Fruit fly (Drosophila melanogaster) whole organism, embryonic: ENCODE data around the gene CG14851.

Experiments
- Atf-2 ChIP-seq: fragments of 200-800 bp; sonication (Bioruptor generic); optimal IDR thresholded peaks from 2 replicates; lab custom pipeline; 2016; ENCODE audit warnings: missing biosample characterization, missing genetic modification characterization
- CG10462 ChIP-seq: fragments of 200-800 bp; sonication (Bioruptor generic); optimal IDR thresholded peaks from 2 replicates; lab custom pipeline; 2016; ENCODE audit warnings: missing biosample characterization, missing genetic modification characterization
- CG10565 ChIP-seq: fragments of 200-800 bp; sonication (Bioruptor generic); optimal IDR thresholded peaks from 3 replicates; lab custom pipeline; 2016; ENCODE audit warnings: missing biosample characterization, mild to moderate bottlenecking, missing genetic modification characterization
- CG12769 ChIP-seq: fragments of 200-800 bp; sonication (Bioruptor generic); optimal IDR thresholded peaks from 2 replicates; lab custom pipeline; 2019; ENCODE audit warnings: missing biosample characterization, mild to moderate bottlenecking, missing genetic modification characterization, moderate library complexity
- CG14441 ChIP-seq: fragments of 200-800 bp; sonication (Bioruptor generic); IDR thresholded peaks from 2 replicates; pipeline ENCODE4 v1.3.6; 2022; ENCODE audit warnings: missing biosample characterization, missing genetic modification characterization
- CG15269 ChIP-seq: fragments of 200-800 bp; sonication (Bioruptor generic); optimal IDR thresholded peaks from 2 replicates; lab custom pipeline; 2018; ENCODE audit warnings: missing biosample characterization, mild to moderate bottlenecking, missing genetic modification characterization, moderate library complexity
- CG1603 ChIP-seq: fragments of 200-800 bp; sonication (Bioruptor generic); optimal IDR thresholded peaks from 2 replicates; lab custom pipeline; 2019; ENCODE audit warnings: missing biosample characterization, mild to moderate bottlenecking, missing genetic modification characterization, moderate library complexity
- CG17328 ChIP-seq: fragments of 200-800 bp; sonication (Bioruptor generic); IDR thresholded peaks from 2 replicates; pipeline ENCODE4 v1.3.6; 2022; ENCODE audit warnings: missing biosample characterization, missing genetic modification characterization
- CG17361 ChIP-seq: fragments of 200-800 bp; sonication (Bioruptor generic); IDR thresholded peaks from 3 replicates; pipeline ENCODE4 v1.3.6; 2022; ENCODE audit warnings: missing biosample characterization, missing genetic modification characterization
- CG2199 ChIP-seq: fragments of 200-800 bp; sonication (Bioruptor generic); IDR thresholded peaks from 3 replicates; pipeline ENCODE4 v1.3.6; 2022; ENCODE audit warnings: missing biosample characterization, missing genetic modification characterization
- CG2889 ChIP-seq: fragments of 200-800 bp; sonication (Bioruptor generic); IDR thresholded peaks from 3 replicates; pipeline ENCODE4 v1.3.6; 2022; ENCODE audit warnings: missing biosample characterization, missing genetic modification characterization
- CG31365 ChIP-seq: fragments of 200-800 bp; sonication (Bioruptor generic); optimal IDR thresholded peaks from 2 replicates; lab custom pipeline; 2018; ENCODE audit warnings: missing biosample characterization, mild to moderate bottlenecking, missing genetic modification characterization
- CG31441 ChIP-seq: fragments of 200-800 bp; sonication (Bioruptor generic); IDR thresholded peaks from 2 replicates; pipeline ENCODE4 v1.3.6; 2022; ENCODE audit warnings: missing biosample characterization, missing genetic modification characterization
- CG3995 ChIP-seq: fragments of 200-800 bp; sonication (Bioruptor generic); optimal IDR thresholded peaks from 3 replicates; lab custom pipeline; 2016; ENCODE audit warnings: missing biosample characterization, missing genetic modification characterization
- CG42726 ChIP-seq: fragments of 200-800 bp; sonication (Bioruptor generic); IDR thresholded peaks from 2 replicates; pipeline ENCODE4 v1.3.6; 2022; ENCODE audit warnings: missing biosample characterization, missing genetic modification characterization; ENCODE audit not compliant: partially characterized antibody
- CG6175 ChIP-seq: fragments of 200-800 bp; sonication (Bioruptor generic); IDR thresholded peaks from 3 replicates; pipeline ENCODE4 v1.3.6; 2022; ENCODE audit warnings: missing biosample characterization, missing genetic modification characterization
- CG6272 ChIP-seq: fragments of 200-800 bp; sonication (Bioruptor generic); IDR thresholded peaks from 2 replicates; pipeline ENCODE4 v1.3.6; 2022; ENCODE audit warnings: missing biosample characterization, missing genetic modification characterization
- CG7745 ChIP-seq: fragments of 200-800 bp; sonication (Bioruptor generic); optimal IDR thresholded peaks from 2 replicates; lab custom pipeline; 2018; ENCODE audit warnings: missing biosample characterization, mild to moderate bottlenecking, missing genetic modification characterization, moderate library complexity
- CG9817 ChIP-seq: fragments of 200-800 bp; sonication (Bioruptor generic); optimal IDR thresholded peaks from 2 replicates; lab custom pipeline; 2018; ENCODE audit warnings: missing biosample characterization, mild to moderate bottlenecking, missing genetic modification characterization, moderate library complexity
- Dad ChIP-seq: fragments of 200-800 bp; sonication (Bioruptor generic); optimal IDR thresholded peaks from 3 replicates; lab custom pipeline; 2016; ENCODE audit warnings: missing biosample characterization, missing genetic modification characterization
- Deaf1 ChIP-seq: fragments of 200-800 bp; optimal IDR thresholded peaks from 3 replicates; lab custom pipeline; 2019; ENCODE audit warnings: missing biosample characterization, mild to moderate bottlenecking, missing genetic modification characterization, moderate library complexity
- Dip2 ChIP-seq: fragments of 200-800 bp; sonication (Bioruptor generic); IDR thresholded peaks from 2 replicates; pipeline ENCODE4 v1.3.6; 2022; ENCODE audit warnings: missing biosample characterization, missing genetic modification characterization
- Dll ChIP-seq: fragments of 200-800 bp; sonication (Bioruptor generic); IDR thresholded peaks from 4 replicates; pipeline ENCODE4 v1.3.6; 2022; ENCODE audit warnings: missing biosample characterization, missing genetic modification characterization; ENCODE audit not compliant: partially characterized antibody
- Hand ChIP-seq: fragments of 200-800 bp; sonication (Bioruptor generic); optimal IDR thresholded peaks from 2 replicates; lab custom pipeline; 2017; ENCODE audit warnings: mild to moderate bottlenecking, missing biosample characterization, missing genetic modification reagents, missing genetic modification characterization
- HmgD ChIP-seq: fragments of 200-800 bp; sonication (Bioruptor generic); optimal IDR thresholded peaks from 3 replicates; lab custom pipeline; 2016; ENCODE audit warnings: missing biosample characterization, missing genetic modification characterization
- Jarid2 ChIP-seq: fragments of 200-800 bp; sonication (Bioruptor generic); optimal IDR thresholded peaks from 3 replicates; lab custom pipeline; 2017; ENCODE audit warnings: mild to moderate bottlenecking, missing biosample characterization, missing genetic modification reagents, missing genetic modification characterization
- Meics ChIP-seq: fragments of 200-800 bp; sonication (Bioruptor generic); optimal IDR thresholded peaks from 2 replicates; lab custom pipeline; 2017; ENCODE audit warnings: missing biosample characterization, mild to moderate bottlenecking, missing genetic modification characterization
- Nf-YB ChIP-seq: fragments of 200-800 bp; sonication (Bioruptor generic); optimal IDR thresholded peaks from 3 replicates; lab custom pipeline; 2019; ENCODE audit warnings: missing biosample characterization, mild to moderate bottlenecking, missing genetic modification characterization, moderate library complexity
- Pdp1 ChIP-seq, 2 experiments: fragments of 200-800 bp; sonication (Bioruptor generic); optimal IDR thresholded peaks; 3 replicates each; lab custom pipeline; 2016; ENCODE audit warnings: missing biosample characterization in 2 of 2, missing genetic modification characterization in 2 of 2, mild to moderate bottlenecking in 1 of 2, moderate library complexity in 1 of 2
- Sox102F ChIP-seq: fragments of 200-800 bp; sonication (Bioruptor generic); optimal IDR thresholded peaks from 2 replicates; lab custom pipeline; 2018; ENCODE audit warnings: missing biosample characterization, mild to moderate bottlenecking, missing genetic modification characterization, moderate library complexity
- chn ChIP-seq: fragments of 200-800 bp; sonication (Bioruptor generic); optimal IDR thresholded peaks from 2 replicates; lab custom pipeline; 2016; ENCODE audit warnings: missing biosample characterization, missing genetic modification characterization
- crp ChIP-seq, 2 experiments: fragments of 200-800 bp; sonication (Bioruptor generic); optimal IDR thresholded peaks; 2 replicates in 1 of 2; 3 replicates in 1 of 2; lab custom pipeline; 2017; ENCODE audit warnings: missing biosample characterization in 2 of 2, missing genetic modification characterization in 2 of 2, mild to moderate bottlenecking in 1 of 2, moderate library complexity in 1 of 2
- dan ChIP-seq: fragments of 200-800 bp; sonication (Bioruptor generic); IDR thresholded peaks from 2 replicates; pipeline ENCODE4 v1.3.6; 2022; ENCODE audit warnings: missing biosample characterization, missing genetic modification characterization
- dmrt11E ChIP-seq: fragments of 200-800 bp; sonication (Bioruptor generic); optimal IDR thresholded peaks from 3 replicates; lab custom pipeline; 2018; ENCODE audit warnings: missing biosample characterization, mild to moderate bottlenecking, missing genetic modification characterization, moderate library complexity
- dmrt99B ChIP-seq: fragments of 200-800 bp; sonication (Bioruptor generic); optimal IDR thresholded peaks from 2 replicates; lab custom pipeline; 2018; ENCODE audit warnings: missing biosample characterization, mild to moderate bottlenecking, missing genetic modification characterization, moderate library complexity
- inv ChIP-seq: fragments of 200-800 bp; sonication (Bioruptor generic); IDR thresholded peaks from 2 replicates; pipeline ENCODE4 v1.3.6; 2022; ENCODE audit warnings: missing biosample characterization, missing genetic modification characterization; ENCODE audit not compliant: partially characterized antibody
- luna ChIP-seq: fragments of 200-800 bp; sonication (Bioruptor generic); optimal IDR thresholded peaks from 2 replicates; lab custom pipeline; 2016; ENCODE audit warnings: missing biosample characterization, missing genetic modification characterization
- nmo ChIP-seq: fragments of 200-800 bp; sonication (Bioruptor generic); optimal IDR thresholded peaks from 2 replicates; lab custom pipeline; 2018; ENCODE audit warnings: missing biosample characterization, mild to moderate bottlenecking, missing genetic modification characterization, moderate library complexity
- nom ChIP-seq: fragments of 200-800 bp; sonication (Bioruptor generic); optimal IDR thresholded peaks from 2 replicates; lab custom pipeline; 2017; ENCODE audit warnings: missing biosample characterization, missing genetic modification characterization, mild to moderate bottlenecking, moderate library complexity, missing genetic modification reagents
- onecut ChIP-seq: fragments of 200-800 bp; sonication (Bioruptor generic); IDR thresholded peaks from 2 replicates; pipeline ENCODE4 v1.3.6; 2022; ENCODE audit warnings: missing biosample characterization, missing genetic modification characterization
- pita ChIP-seq: fragments of 200-800 bp; sonication (Bioruptor generic); optimal IDR thresholded peaks from 2 replicates; lab custom pipeline; 2017; ENCODE audit warnings: missing biosample characterization, mild to moderate bottlenecking, missing genetic modification characterization
- pum ChIP-seq: fragments of 200-800 bp; sonication (Bioruptor generic); optimal IDR thresholded peaks from 2 replicates; lab custom pipeline; 2016; ENCODE audit warnings: missing biosample characterization, missing genetic modification characterization
- sd ChIP-seq: fragments of 200-800 bp; sonication (Bioruptor generic); optimal IDR thresholded peaks from 3 replicates; lab custom pipeline; 2018; ENCODE audit warnings: missing biosample characterization, mild to moderate bottlenecking, missing genetic modification characterization, moderate library complexity
- sens-2 ChIP-seq: fragments of 200-800 bp; sonication (Bioruptor generic); IDR thresholded peaks from 2 replicates; pipeline ENCODE4 v1.3.6; 2022; ENCODE audit warnings: missing biosample characterization, missing genetic modification characterization
- tap ChIP-seq: fragments of 200-800 bp; optimal IDR thresholded peaks from 3 replicates; lab custom pipeline; 2019; ENCODE audit warnings: missing biosample characterization, mild to moderate bottlenecking, missing genetic modification characterization, moderate library complexity
- zen ChIP-seq: fragments of 200-800 bp; sonication (Bioruptor generic); optimal IDR thresholded peaks from 3 replicates; lab custom pipeline; 2018; ENCODE audit warnings: missing biosample characterization, mild to moderate bottlenecking, missing genetic modification characterization, moderate library complexity
- zen2 ChIP-seq: fragments of 200-800 bp; sonication (Bioruptor generic); IDR thresholded peaks from 3 replicates; pipeline ENCODE4 v1.3.6; 2022; ENCODE audit warnings: missing biosample characterization, missing genetic modification characterization; ENCODE audit not compliant: partially characterized antibody
- zfh2 ChIP-seq: fragments of 200-800 bp; sonication (Bioruptor generic); optimal IDR thresholded peaks from 2 replicates; lab custom pipeline; 2016; ENCODE audit warnings: missing biosample characterization, missing genetic modification characterization

CG14851 gene

DNA sequence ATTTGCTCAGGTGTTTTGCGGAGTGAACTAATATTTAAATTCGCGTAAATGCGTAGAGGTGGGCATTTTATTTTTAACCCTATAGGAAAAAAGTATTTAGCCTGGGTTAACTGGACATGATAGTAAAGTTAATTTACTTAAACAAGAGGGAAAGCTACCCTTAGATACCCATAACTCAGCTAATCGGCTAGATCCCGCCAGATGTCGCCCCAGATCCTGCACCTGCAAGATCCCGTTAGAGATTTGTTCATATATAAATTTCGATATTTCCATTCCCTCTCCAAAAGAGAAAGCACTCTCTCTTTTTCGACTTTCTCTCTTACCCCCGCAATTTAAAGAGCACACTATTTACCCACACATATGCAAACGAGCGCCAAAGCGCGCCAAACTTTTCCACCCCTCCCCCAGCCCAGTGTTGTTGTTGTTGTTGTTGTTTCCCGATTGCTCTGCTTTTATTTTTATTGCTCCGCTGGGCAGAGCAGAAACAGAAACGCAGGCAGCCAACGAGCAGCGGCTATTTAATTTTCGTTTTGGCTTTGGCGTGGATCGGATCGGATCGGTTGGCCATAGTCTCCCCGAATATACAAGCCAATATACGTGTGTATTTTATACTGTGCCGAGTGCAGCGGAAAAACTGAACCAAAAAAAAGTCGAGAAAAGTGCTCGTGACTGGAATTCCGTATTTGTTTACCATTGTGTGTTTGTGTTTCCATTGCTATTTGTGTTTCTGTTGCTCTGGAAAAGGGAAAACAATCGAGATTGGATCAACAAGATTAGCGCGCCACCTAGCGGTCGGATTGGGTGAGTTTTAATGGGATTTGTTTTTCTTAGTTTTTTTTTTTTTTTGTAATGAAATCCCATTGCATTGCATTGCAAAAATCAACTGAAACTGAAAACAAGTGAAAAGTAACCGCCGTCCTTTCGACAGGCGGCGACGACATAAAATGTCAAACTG, 14.8 kb downstream of the CG14851 start, which contains the start of gene stumps (continued):
- no peak for TF ChIP-seq CG31365 (tag; lab: Kevin White, UChicago)
- TF ChIP-seq Dll = 0 out of 4 replicates have a peak, but pooled peaks have one; percentile 24
- TF ChIP-seq CG2199 (GFP tag; lab: Robert Waterston, UW) = peak; percentile 70; the same call in 2 of the 3 replicates
- no peak for TF ChIP-seq pum
- peak; percentile 23 for TF ChIP-seq Nf-YB
- no peak for TF ChIP-seq Dad (GFP tag; lab: Kevin White, UChicago)
- no peak for TF ChIP-seq CG1603 (tag; lab: Kevin White, UChicago)
- no peak for TF ChIP-seq dan (GFP tag; lab: Robert Waterston, UW)
- no peak for TF ChIP-seq CG3995 (GFP tag; lab: Kevin White, UChicago)
- TF ChIP-seq Meics (GFP tag; lab: Kevin White, UChicago) = no peak
- TF ChIP-seq CG7745 = no peak
- TF ChIP-seq Atf-2 (GFP tag; lab: Kevin White, UChicago) = no peak
- TF ChIP-seq chn (GFP tag; lab: Kevin White, UChicago) = no peak
- no peak for TF ChIP-seq CG14441 (GFP tag; lab: Robert Waterston, UW)
- no peak for TF ChIP-seq luna (GFP tag; lab: Kevin White, UChicago)
- peak; percentile 32 for TF ChIP-seq Jarid2 (GFP tag; lab: Kevin White, UChicago)
- TF ChIP-seq CG6272 (GFP tag; lab: Robert Waterston, UW) = no peak
- no peak for TF ChIP-seq zen (tag; lab: Kevin White, UChicago)
- TF ChIP-seq pita (GFP tag; lab: Kevin White, UChicago) = no peak
- TF ChIP-seq dmrt11E (tag; lab: Kevin White, UChicago) = no peak
- peak; percentile 84 for TF ChIP-seq Deaf1 (tag; lab: Kevin White, UChicago)
- TF ChIP-seq nmo = no peak
- TF ChIP-seq CG10462 = no peak
- no peak for TF ChIP-seq zen2 (GFP tag; lab: Robert Waterston, UW)
- TF ChIP-seq HmgD (GFP tag; lab: Kevin White, UChicago) = no peak
- TF ChIP-seq Sox102F (GFP tag; lab: Kevin White, UChicago) = no peak
- TF ChIP-seq Dip2 (GFP tag; lab: Robert Waterston, UW) = peak; percentile 32; the same call in 1 of the 2 replicates
- TF ChIP-seq crp (GFP tag; optimal IDR thresholded peaks at IDR 0.05; lab: Kevin White, UChicago) = no peak
- no peak for TF ChIP-seq Pdp1 (GFP tag; optimal IDR thresholded peaks at IDR 0.05; lab: Kevin White, UChicago)
- peak; percentile 14 for TF ChIP-seq tap
- TF ChIP-seq CG6175 (GFP tag; lab: Robert Waterston, UW) = no peak
- TF ChIP-seq CG2889 = no peak
- TF ChIP-seq CG10565 = no peak
- no peak for TF ChIP-seq CG15269 (tag; lab: Kevin White, UChicago)
- no peak for TF ChIP-seq onecut (GFP tag; lab: Robert Waterston, UW)
- TF ChIP-seq CG17328 (GFP tag; lab: Robert Waterston, UW) = no peak
- TF ChIP-seq CG9817 (tag; lab: Kevin White, UChicago) = no peak
- TF ChIP-seq Hand = no peak
- peak; percentile 77 for TF ChIP-seq sd (tag; lab: Kevin White, UChicago)
- TF ChIP-seq zfh2 (GFP tag; lab: Kevin White, UChicago) = no peak
- TF ChIP-seq sens-2 (GFP tag; lab: Robert Waterston, UW) = peak; percentile 31; the same call in 1 of the 2 replicates
- no peak for TF ChIP-seq CG42726 (GFP tag; lab: Robert Waterston, UW)
- no peak for TF ChIP-seq nom
- peak; percentile 78 for TF ChIP-seq CG12769 (tag; lab: Kevin White, UChicago)
- TF ChIP-seq CG31441 (GFP tag; lab: Robert Waterston, UW) = no peak
- no peak for TF ChIP-seq dmrt99B (tag; lab: Kevin White, UChicago)
- TF ChIP-seq CG17361 = no peak
- TF ChIP-seq inv (GFP tag; lab: Robert Waterston, UW) = no peak
